Fruit fly (Drosophila melanogaster): Measurements from ENCODE around the gene ChT.

dm6 chr3R:18706289-18706688 lies 25.9 kb downstream of the ChT start:
- TF ChIP-seq CG32121 (GFP tag; IDR thresholded peaks at IDR 0.05) (no peak), CG15710 (tag; optimal IDR thresholded peaks at IDR 0.05) (no peak), rn (GFP tag; IDR thresholded peaks at IDR 0.05) (no peak), fd96Ca (GFP tag; IDR thresholded peaks at IDR 0.05) (no peak), EcR (GFP tag; optimal IDR thresholded peaks at IDR 0.05) (no peak), CG14655 (GFP tag; optimal IDR thresholded peaks at IDR 0.05) (no peak), Pif1B (GFP tag; optimal IDR thresholded peaks at IDR 0.05) (no peak), CG13204 (GFP tag; optimal IDR thresholded peaks at IDR 0.05) (no peak), CG4496 (GFP tag; IDR thresholded peaks at IDR 0.05) (no peak), D1 (tag; optimal IDR thresholded peaks at IDR 0.05) (no peak), Pif1A (GFP tag; optimal IDR thresholded peaks at IDR 0.05) (no peak), Ets98B (GFP tag; IDR thresholded peaks at IDR 0.05) (no peak)

All from whole organism, pupa.